Worm (Caenorhabditis elegans) whole organism, L2 larva: ENCODE measurements around the gene tam-1.

Experiments
- F13H6.1 ChIP-seq: sonication (generic microtip); optimal IDR thresholded peaks from 2 replicates; lab custom pipeline; 2016; ENCODE audit warnings: missing genetic modification characterization, missing compliant biosample characterization
- ama-1 ChIP-seq: fragments of 150-350 bp; optimal IDR thresholded peaks from 2 replicates; lab custom pipeline; 2018; ENCODE audit warnings: inconsistent platforms
- dmd-4 ChIP-seq: sonication (generic microtip); optimal IDR thresholded peaks from 2 replicates; lab custom pipeline; 2017; ENCODE audit warnings: missing biosample characterization, missing genetic modification characterization
- mbf-1 ChIP-seq: sonication (generic microtip); optimal IDR thresholded peaks from 2 replicates; lab custom pipeline; 2017; ENCODE audit warnings: missing biosample characterization, missing genetic modification characterization
- nhr-12 ChIP-seq: fragments of 150-350 bp; optimal IDR thresholded peaks from 2 replicates; lab custom pipeline; 2014; ENCODE audit warnings: missing biosample characterization, missing genetic modification characterization
- nhr-21 ChIP-seq: fragments of 150-350 bp; optimal IDR thresholded peaks from 2 replicates; lab custom pipeline; 2014; ENCODE audit warnings: missing biosample characterization, missing genetic modification characterization
- nhr-23 ChIP-seq: fragments of 150-350 bp; optimal IDR thresholded peaks from 2 replicates; lab custom pipeline; 2014; ENCODE audit warnings: missing biosample characterization, missing genetic modification reagents, missing genetic modification characterization
- nhr-237 ChIP-seq: fragments of 150-350 bp; optimal IDR thresholded peaks from 2 replicates; lab custom pipeline; 2014; ENCODE audit warnings: missing biosample characterization, missing genetic modification characterization
- snpc-4 ChIP-seq: fragments of 150-350 bp; optimal IDR thresholded peaks from 2 replicates; lab custom pipeline; 2014; ENCODE audit warnings: missing biosample characterization, missing genetic modification characterization
- unc-39 ChIP-seq: fragments of 150-350 bp; optimal IDR thresholded peaks from 2 replicates; lab custom pipeline; 2014; ENCODE audit warnings: missing biosample characterization, missing genetic modification characterization
- unc-55 ChIP-seq: fragments of 150-350 bp; sonication (generic microtip); optimal IDR thresholded peaks from 3 replicates; lab custom pipeline; 2014; ENCODE audit warnings: missing biosample characterization, missing genetic modification reagents, missing genetic modification characterization
- unc-62 ChIP-seq: fragments of 150-350 bp; optimal IDR thresholded peaks from 2 replicates; lab custom pipeline; 2014; ENCODE audit warnings: missing biosample characterization, missing genetic modification reagents, missing genetic modification characterization
- ztf-4 ChIP-seq: fragments of 150-350 bp; optimal IDR thresholded peaks from 2 replicates; lab custom pipeline; 2014; ENCODE audit warnings: missing biosample characterization, missing genetic modification characterization

ce11 chrV:4924618-4925017 lies 38.3 kb downstream of the tam-1 start, which contains the start of gene srh-20:
- no peak for TF ChIP-seq nhr-237
- no peak for TF ChIP-seq F13H6.1 (tag; lab: Kevin White, UChicago)
- no peak for TF ChIP-seq mbf-1 (tag; lab: Kevin White, UChicago)
- no peak for TF ChIP-seq nhr-21
- no peak for TF ChIP-seq unc-39 (tag; lab: Kevin White, UChicago)
- TF ChIP-seq snpc-4 (tag; lab: Kevin White, UChicago) = no peak
- no peak for TF ChIP-seq ztf-4 (tag; lab: Kevin White, UChicago)
- TF ChIP-seq nhr-23 = no peak
- no peak for TF ChIP-seq unc-55
- TF ChIP-seq unc-62 (GFP tag; lab: Kevin White, UChicago) = no peak
- TF ChIP-seq ama-1 (lab: Kevin White, UChicago) = no peak
- no peak for TF ChIP-seq dmd-4 (tag; lab: Kevin White, UChicago)
- TF ChIP-seq nhr-12 (tag; lab: Kevin White, UChicago) = no peak
